Worm (Caenorhabditis elegans): ENCODE measurements around the gene mcm-6.

- no peak for TF ChIP-seq nhr-28 (tag; optimal IDR thresholded peaks at IDR 0.05)
- TF ChIP-seq lin-32 (GFP tag; optimal IDR thresholded peaks at IDR 0.05): no peak
- TF ChIP-seq ceh-83 (GFP tag; optimal IDR thresholded peaks at IDR 0.05): no peak
These were observed 11.0 kb upstream of the mcm-6 start for ce11 chrIII:9783133-9783590.
